Comparison of ENCODE assay signal across 4 worm cellular contexts in genomic region chrII:11979449-11980095, ce11.
TF ChIP-seq lines count a peak whose summit lies in the region.

TSS of gene ash-2 (plus strand) at chrII:11979838.
TSS of gene Y17G7B.20 (minus strand) at chrII:11979844.

TF ChIP-seq in whole organism, L2 larva, 48 proteins besides CTCF, POLR2A, EP300 and RAD21:
- TF ChIP-seq lin-39 (tag; optimal IDR thresholded peaks at IDR 0.05; lab: Kevin White, UChicago) = no peak
- peak; percentile 23 for TF ChIP-seq unc-55 (GFP tag; optimal IDR thresholded peaks at IDR 0.05; lab: Kevin White, UChicago)
- no peak for TF ChIP-seq crh-2 (tag; optimal IDR thresholded peaks at IDR 0.05; lab: Kevin White, UChicago)
- TF ChIP-seq ceh-82 (tag; optimal IDR thresholded peaks at IDR 0.05; lab: Kevin White, UChicago) = no peak
- peak; percentile 44 for TF ChIP-seq zag-1 (tag; optimal IDR thresholded peaks at IDR 0.05; lab: Kevin White, UChicago)
- peak; percentile 77 for TF ChIP-seq C34F6.9 (tag; optimal IDR thresholded peaks at IDR 0.05; lab: Kevin White, UChicago)
- TF ChIP-seq unc-39 (tag; optimal IDR thresholded peaks at IDR 0.05; lab: Kevin White, UChicago) = no peak
- no peak for TF ChIP-seq nhr-11 (tag; optimal IDR thresholded peaks at IDR 0.05; lab: Kevin White, UChicago)
- peak in 1 of 2 experiments; percentile 23 for TF ChIP-seq lsy-2 (tag; optimal IDR thresholded peaks at IDR 0.05; lab: Kevin White, UChicago)
- TF ChIP-seq ama-1 (optimal IDR thresholded peaks at IDR 0.05; lab: Kevin White, UChicago) = peak; percentile 64
- TF ChIP-seq mab-5 (tag; optimal IDR thresholded peaks at IDR 0.05; lab: Kevin White, UChicago) = no peak

TF ChIP-seq in whole organism, L4 larva, 104 proteins besides CTCF, POLR2A, EP300 and RAD21 (continues in another document):
- no peak for TF ChIP-seq nhr-11 (tag; optimal IDR thresholded peaks at IDR 0.05; lab: Kevin White, UChicago)
- TF ChIP-seq ceh-32 (tag; optimal IDR thresholded peaks at IDR 0.05; lab: Kevin White, UChicago; ENCODE audit: poor library complexity) = no peak
- no peak for TF ChIP-seq F26F4.8 (GFP tag; conservative IDR thresholded peaks at IDR 0.05; lab: Robert Waterston, UW)
- TF ChIP-seq arid-1 (GFP tag; conservative IDR thresholded peaks at IDR 0.05; lab: Robert Waterston, UW) = 0 out of 2 replicates have a peak, but pooled peaks have one; percentile 14
- no peak for TF ChIP-seq fkh-10 (GFP tag; optimal IDR thresholded peaks at IDR 0.05; lab: Kevin White, UChicago)
- no peak for TF ChIP-seq ceh-44 (GFP tag; IDR thresholded peaks at IDR 0.05; lab: Robert Waterston, UW)
- peak; percentile 59 for TF ChIP-seq mes-2 (tag; optimal IDR thresholded peaks at IDR 0.05; lab: Kevin White, UChicago; ENCODE audit: poor library complexity, severe bottlenecking)
- no peak for TF ChIP-seq madf-9 (GFP tag; conservative IDR thresholded peaks at IDR 0.05; lab: Robert Waterston, UW)
- no peak for TF ChIP-seq ceh-82 (tag; optimal IDR thresholded peaks at IDR 0.05; lab: Kevin White, UChicago)
- no peak for TF ChIP-seq mxl-3 (GFP tag; optimal IDR thresholded peaks at IDR 0.05; lab: Kevin White, UChicago)
- peak; percentile 96 for TF ChIP-seq aha-1 (tag; lab: Kevin White, UChicago)
- peak; percentile 5 for TF ChIP-seq jun-1 (tag; optimal IDR thresholded peaks at IDR 0.05; lab: Kevin White, UChicago)
- TF ChIP-seq dmd-6 (GFP tag; IDR thresholded peaks at IDR 0.05; lab: Robert Waterston, UW) = peak; percentile 7; the same call in 1 of the 2 replicates
- TF ChIP-seq zfp-2 (tag; optimal IDR thresholded peaks at IDR 0.05; lab: Kevin White, UChicago) = no peak
- TF ChIP-seq nhr-28 (tag; optimal IDR thresholded peaks at IDR 0.05; lab: Kevin White, UChicago) = no peak
- 0 out of 2 replicates have a peak, but pooled peaks have one; percentile 16 for TF ChIP-seq snpc-1.2 (GFP tag; IDR thresholded peaks at IDR 0.05; lab: Robert Waterston, UW)
- TF ChIP-seq daf-19 (GFP tag; conservative IDR thresholded peaks at IDR 0.05; lab: Robert Waterston, UW) = no peak
- TF ChIP-seq F49E8.2 (tag; optimal IDR thresholded peaks at IDR 0.05; lab: Kevin White, UChicago; ENCODE audit: borderline replicate concordance) = no peak
- TF ChIP-seq nhr-111 (GFP tag; optimal IDR thresholded peaks at IDR 0.05; lab: Kevin White, UChicago) = no peak
- TF ChIP-seq F37D6.2 (tag; optimal IDR thresholded peaks at IDR 0.05; lab: Kevin White, UChicago) = no peak
- no peak for TF ChIP-seq zip-2 (tag; optimal IDR thresholded peaks at IDR 0.05; lab: Kevin White, UChicago)
- no peak for TF ChIP-seq lin-15B (tag; optimal IDR thresholded peaks at IDR 0.05; lab: Kevin White, UChicago)
- TF ChIP-seq hlh-30 (tag; optimal IDR thresholded peaks at IDR 0.05; lab: Kevin White, UChicago; ENCODE audit: insufficient read depth) = no peak
- TF ChIP-seq mdt-29 (GFP tag; IDR thresholded peaks at IDR 0.05; lab: Robert Waterston, UW) = no peak
- TF ChIP-seq nhr-77 (tag; optimal IDR thresholded peaks at IDR 0.05; lab: Kevin White, UChicago) = no peak
- no peak for TF ChIP-seq snpc-4 (tag; optimal IDR thresholded peaks at IDR 0.05; lab: Kevin White, UChicago)

TF ChIP-seq in whole organism, late embryonic, 69 proteins besides CTCF, POLR2A, EP300 and RAD21:
- TF ChIP-seq ama-1 (optimal IDR thresholded peaks at IDR 0.05; lab: Kevin White, UChicago) (peak; percentile 45), ceh-2 (tag; optimal IDR thresholded peaks at IDR 0.05; lab: Kevin White, UChicago) (peak; percentile 14), nfya-1 (tag; optimal IDR thresholded peaks at IDR 0.05; lab: Kevin White, UChicago) (peak; percentile 0), unc-3 (GFP tag; conservative IDR thresholded peaks at IDR 0.05; lab: Robert Waterston, UW) (no peak), unc-3 (tag; optimal IDR thresholded peaks at IDR 0.05; lab: Kevin White, UChicago) (peak; percentile 41), ceh-22 (tag; optimal IDR thresholded peaks at IDR 0.05; lab: Kevin White, UChicago) (no peak)

TF ChIP-seq in whole organism, mixed stage, embryonic, 35 proteins besides CTCF, POLR2A, EP300 and RAD21:
- TF ChIP-seq mls-2 (tag; optimal IDR thresholded peaks at IDR 0.05; lab: Kevin White, UChicago) (no peak), flh-1 (GFP tag; optimal IDR thresholded peaks at IDR 0.05; lab: Kevin White, UChicago) (no peak), lin-13 (tag; optimal IDR thresholded peaks at IDR 0.05; lab: Kevin White, UChicago) (peak; percentile 33), mab-5 (tag; optimal IDR thresholded peaks at IDR 0.05; lab: Kevin White, UChicago) (no peak), ceh-43 (GFP tag; optimal IDR thresholded peaks at IDR 0.05; lab: Kevin White, UChicago) (no peak), unc-62 (GFP tag; optimal IDR thresholded peaks at IDR 0.05; lab: Kevin White, UChicago) (no peak), ham-2 (GFP tag; optimal IDR thresholded peaks at IDR 0.05; lab: Kevin White, UChicago) (no peak), ztf-11 (tag; optimal IDR thresholded peaks at IDR 0.05; lab: Kevin White, UChicago) (peak; percentile 16), unc-39 (tag; optimal IDR thresholded peaks at IDR 0.05; lab: Kevin White, UChicago) (no peak), ceh-39 (tag; optimal IDR thresholded peaks at IDR 0.05; lab: Kevin White, UChicago) (peak; percentile 100), lsy-2 (tag; optimal IDR thresholded peaks at IDR 0.05; lab: Kevin White, UChicago) (no peak), elt-1 (tag; optimal IDR thresholded peaks at IDR 0.05; lab: Kevin White, UChicago; ENCODE audit: borderline replicate concordance, insufficient read depth) (no peak), blmp-1 (tag; optimal IDR thresholded peaks at IDR 0.05; lab: Kevin White, UChicago) (no peak), nhr-76 (tag; optimal IDR thresholded peaks at IDR 0.05; lab: Kevin White, UChicago) (no peak), ces-1 (GFP tag; optimal IDR thresholded peaks at IDR 0.05; lab: Kevin White, UChicago) (peak; percentile 29), nhr-12 (tag; optimal IDR thresholded peaks at IDR 0.05; lab: Kevin White, UChicago) (no peak), nhr-237 (tag; optimal IDR thresholded peaks at IDR 0.05; lab: Kevin White, UChicago) (no peak), pha-4 (tag; optimal IDR thresholded peaks at IDR 0.05; lab: Kevin White, UChicago) (no peak), elt-3 (tag; optimal IDR thresholded peaks at IDR 0.05; lab: Kevin White, UChicago) (no peak), mep-1 (tag; optimal IDR thresholded peaks at IDR 0.05; lab: Kevin White, UChicago) (no peak), nhr-2 (tag; optimal IDR thresholded peaks at IDR 0.05; lab: Kevin White, UChicago) (no peak), M03D4.4 (tag; optimal IDR thresholded peaks at IDR 0.05; lab: Kevin White, UChicago) (no peak), hlh-1 (tag; optimal IDR thresholded peaks at IDR 0.05; lab: Kevin White, UChicago) (peak; percentile 3), lin-32 (GFP tag; optimal IDR thresholded peaks at IDR 0.05; lab: Kevin White, UChicago) (no peak), cnd-1 (tag; optimal IDR thresholded peaks at IDR 0.05; lab: Kevin White, UChicago) (no peak), sptf-1 (tag; optimal IDR thresholded peaks at IDR 0.05; lab: Kevin White, UChicago) (no peak)
